Worm (Caenorhabditis elegans) whole organism, late embryonic: Measurements from ENCODE around the gene F09C6.11.

Experiments
- C38D4.7 ChIP-seq: fragments of 200-800 bp; sonication (Bioruptor generic); optimal IDR thresholded peaks from 2 replicates; lab custom pipeline; 2018; ENCODE audit warnings: mild to moderate bottlenecking, missing genetic modification characterization, moderate library complexity, missing compliant biosample characterization
- F13H6.1 ChIP-seq: sonication (generic microtip); optimal IDR thresholded peaks from 2 replicates; lab custom pipeline; 2016; ENCODE audit warnings: missing genetic modification characterization, missing compliant biosample characterization
- K09A11.1 ChIP-seq: sonication (generic microtip); optimal IDR thresholded peaks from 2 replicates; lab custom pipeline; 2017; ENCODE audit warnings: antibody characterized with exemption, mild to moderate bottlenecking, missing genetic modification characterization, missing compliant biosample characterization; ENCODE audit not compliant: insufficient read depth
- T23F11.4 ChIP-seq: fragments of 200-800 bp; sonication (Bioruptor generic); optimal IDR thresholded peaks from 2 replicates; lab custom pipeline; 2018; ENCODE audit warnings: mild to moderate bottlenecking, missing genetic modification characterization, missing compliant biosample characterization
- ahr-1 ChIP-seq: sonication (generic microtip); optimal IDR thresholded peaks from 2 replicates; lab custom pipeline; 2016; ENCODE audit warnings: missing genetic modification characterization, missing compliant biosample characterization
- ama-1 ChIP-seq: fragments of 150-350 bp; optimal IDR thresholded peaks from 2 replicates; lab custom pipeline; 2014
- ceh-18 ChIP-seq: sonication (generic microtip); optimal IDR thresholded peaks from 2 replicates; lab custom pipeline; 2016; ENCODE audit warnings: missing genetic modification characterization, missing compliant biosample characterization
- ceh-2 ChIP-seq: sonication (generic microtip); optimal IDR thresholded peaks from 2 replicates; lab custom pipeline; 2016; ENCODE audit warnings: missing genotype, missing genetic modification characterization, missing compliant biosample characterization
- ceh-30 ChIP-seq: fragments of 150-350 bp; optimal IDR thresholded peaks from 2 replicates; lab custom pipeline; 2014; ENCODE audit warnings: missing biosample characterization, missing genetic modification characterization
- ceh-34 ChIP-seq: sonication (generic microtip); optimal IDR thresholded peaks from 2 replicates; lab custom pipeline; 2016; ENCODE audit warnings: mild to moderate bottlenecking, missing genetic modification characterization, missing compliant biosample characterization
- ceh-6 ChIP-seq: fragments of 200-800 bp; sonication (Bioruptor generic); optimal IDR thresholded peaks from 2 replicates; lab custom pipeline; 2018; ENCODE audit warnings: mild to moderate bottlenecking, missing genetic modification characterization, missing compliant biosample characterization
- che-1 ChIP-seq: sonication (generic microtip); optimal IDR thresholded peaks from 2 replicates; lab custom pipeline; 2016; ENCODE audit warnings: mild to moderate bottlenecking, missing genetic modification characterization, missing compliant biosample characterization
- dve-1 ChIP-seq: sonication (generic microtip); optimal IDR thresholded peaks from 2 replicates; lab custom pipeline; 2017; ENCODE audit warnings: antibody characterized with exemption, mild to moderate bottlenecking, missing genetic modification characterization, missing compliant biosample characterization
- elt-2 ChIP-seq: sonication (generic microtip); optimal IDR thresholded peaks from 2 replicates; lab custom pipeline; 2016; ENCODE audit warnings: missing genetic modification reagents, missing genetic modification characterization, missing compliant biosample characterization
- elt-4 ChIP-seq: sonication (generic microtip); optimal IDR thresholded peaks from 2 replicates; lab custom pipeline; 2016; ENCODE audit warnings: missing genetic modification characterization, missing compliant biosample characterization
- eyg-1 ChIP-seq: sonication (generic microtip); optimal IDR thresholded peaks from 2 replicates; lab custom pipeline; 2016; ENCODE audit warnings: missing genotype, missing genetic modification characterization, missing compliant biosample characterization
- fax-1 ChIP-seq: sonication (generic microtip); optimal IDR thresholded peaks from 2 replicates; lab custom pipeline; 2016; ENCODE audit warnings: missing genotype, missing genetic modification characterization, missing compliant biosample characterization
- fkh-6 ChIP-seq: sonication (generic microtip); optimal IDR thresholded peaks from 2 replicates; lab custom pipeline; 2016; ENCODE audit warnings: missing genetic modification characterization, missing compliant biosample characterization
- hlh-13 ChIP-seq: fragments of 200-800 bp; sonication (Bioruptor generic); optimal IDR thresholded peaks from 2 replicates; lab custom pipeline; 2018; ENCODE audit warnings: mild to moderate bottlenecking, missing genetic modification characterization, missing compliant biosample characterization
- hlh-15 ChIP-seq: sonication (generic microtip); optimal IDR thresholded peaks from 2 replicates; lab custom pipeline; 2016; ENCODE audit warnings: missing genetic modification characterization, missing compliant biosample characterization
- hlh-6 ChIP-seq: sonication (generic microtip); optimal IDR thresholded peaks from 2 replicates; lab custom pipeline; 2016; ENCODE audit warnings: missing genotype, missing genetic modification characterization, missing compliant biosample characterization
- hlh-8 ChIP-seq: sonication (generic microtip); optimal IDR thresholded peaks from 2 replicates; lab custom pipeline; 2016; ENCODE audit warnings: missing genotype, missing genetic modification characterization, missing compliant biosample characterization
- lin-11 ChIP-seq: fragments of 200-800 bp; sonication (Bioruptor generic); optimal IDR thresholded peaks from 2 replicates; lab custom pipeline; 2018; ENCODE audit warnings: mild to moderate bottlenecking, missing genetic modification characterization, missing compliant biosample characterization
- mec-3 ChIP-seq: sonication (generic microtip); optimal IDR thresholded peaks from 2 replicates; lab custom pipeline; 2016; ENCODE audit warnings: borderline replicate concordance, missing genetic modification characterization, missing compliant biosample characterization
- nhr-11 ChIP-seq: fragments of 150-350 bp; optimal IDR thresholded peaks from 2 replicates; lab custom pipeline; 2014; ENCODE audit warnings: missing biosample characterization, missing genetic modification characterization
- nhr-232 ChIP-seq: sonication (generic microtip); optimal IDR thresholded peaks from 2 replicates; lab custom pipeline; 2016; ENCODE audit warnings: missing genetic modification characterization, missing compliant biosample characterization
- npax-4 ChIP-seq: sonication (generic microtip); optimal IDR thresholded peaks from 2 replicates; lab custom pipeline; 2016; ENCODE audit warnings: missing genetic modification characterization, missing compliant biosample characterization
- pag-3 ChIP-seq: sonication (generic microtip); optimal IDR thresholded peaks from 2 replicates; lab custom pipeline; 2016; ENCODE audit warnings: missing compliant biosample characterization, missing genetic modification characterization, borderline replicate concordance
- pat-9 ChIP-seq: fragments of 200-800 bp; sonication (Bioruptor generic); optimal IDR thresholded peaks from 2 replicates; lab custom pipeline; 2018; ENCODE audit warnings: mild to moderate bottlenecking, missing genetic modification characterization, moderate library complexity, missing compliant biosample characterization
- pax-1 ChIP-seq: fragments of 150-350 bp; optimal IDR thresholded peaks from 2 replicates; lab custom pipeline; 2014; ENCODE audit warnings: missing biosample characterization, missing genetic modification characterization
- pha-2 ChIP-seq: sonication (generic microtip); optimal IDR thresholded peaks from 2 replicates; lab custom pipeline; 2017; ENCODE audit warnings: mild to moderate bottlenecking, missing genetic modification characterization, missing compliant biosample characterization
- pqm-1 ChIP-seq: sonication (generic microtip); optimal IDR thresholded peaks from 2 replicates; lab custom pipeline; 2016; ENCODE audit warnings: missing genetic modification characterization, missing compliant biosample characterization
- ref-2 ChIP-seq: sonication (generic microtip); optimal IDR thresholded peaks from 2 replicates; lab custom pipeline; 2016; ENCODE audit warnings: missing genetic modification characterization, missing compliant biosample characterization
- rnt-1 ChIP-seq: sonication (generic microtip); optimal IDR thresholded peaks from 2 replicates; lab custom pipeline; 2016; ENCODE audit warnings: missing genetic modification characterization, missing compliant biosample characterization
- sox-2 ChIP-seq: fragments of 200-800 bp; sonication (Bioruptor generic); IDR thresholded peaks from 2 replicates; pipeline ENCODE4 v1.3.6; 2022; ENCODE audit warnings: missing genetic modification reagents, missing genetic modification characterization, missing compliant biosample characterization
- syd-9 ChIP-seq: sonication (generic microtip); optimal IDR thresholded peaks from 2 replicates; lab custom pipeline; 2016; ENCODE audit warnings: mild to moderate bottlenecking, missing genetic modification characterization, moderate library complexity, missing compliant biosample characterization
- tbx-7 ChIP-seq: sonication (generic microtip); optimal IDR thresholded peaks from 2 replicates; lab custom pipeline; 2016; ENCODE audit warnings: missing genotype, missing genetic modification characterization, missing compliant biosample characterization
- unc-42 ChIP-seq: sonication (generic microtip); optimal IDR thresholded peaks from 2 replicates; lab custom pipeline; 2016; ENCODE audit warnings: missing genotype, missing genetic modification characterization, missing compliant biosample characterization
- zip-5 ChIP-seq: sonication (generic microtip); optimal IDR thresholded peaks from 2 replicates; lab custom pipeline; 2016; ENCODE audit warnings: missing genetic modification characterization, missing compliant biosample characterization

F09C6.11 gene

DNA sequence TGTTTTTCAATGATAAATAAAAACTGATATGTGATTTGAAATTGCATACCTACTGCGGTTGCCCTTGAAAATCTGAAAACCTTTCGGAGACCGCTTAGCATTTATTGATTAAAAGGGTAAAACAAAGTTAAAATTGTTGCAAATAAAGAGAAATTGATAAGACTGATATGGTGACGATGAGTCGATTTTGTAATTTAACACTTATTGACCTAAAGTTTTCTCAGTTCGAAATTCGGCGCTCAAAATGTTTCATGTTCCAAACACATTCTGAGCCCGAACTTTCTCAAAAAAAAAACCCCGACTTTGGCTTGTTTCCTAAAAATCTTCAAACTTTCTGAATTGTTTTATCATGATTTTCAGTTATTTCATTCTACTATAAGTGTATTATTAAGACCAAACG, 41.1 kb downstream of the F09C6.11 start, which contains the start of gene clec-40:
Gene clec-40, minus strand, starts transcription at position 101 of the 400 bp plus-strand sequence.
- TF ChIP-seq ahr-1 (tag; lab: Kevin White, UChicago) = no peak
- TF ChIP-seq hlh-15 (tag; lab: Kevin White, UChicago) = no peak
- no peak for TF ChIP-seq unc-42 (tag; lab: Kevin White, UChicago)

DNA sequence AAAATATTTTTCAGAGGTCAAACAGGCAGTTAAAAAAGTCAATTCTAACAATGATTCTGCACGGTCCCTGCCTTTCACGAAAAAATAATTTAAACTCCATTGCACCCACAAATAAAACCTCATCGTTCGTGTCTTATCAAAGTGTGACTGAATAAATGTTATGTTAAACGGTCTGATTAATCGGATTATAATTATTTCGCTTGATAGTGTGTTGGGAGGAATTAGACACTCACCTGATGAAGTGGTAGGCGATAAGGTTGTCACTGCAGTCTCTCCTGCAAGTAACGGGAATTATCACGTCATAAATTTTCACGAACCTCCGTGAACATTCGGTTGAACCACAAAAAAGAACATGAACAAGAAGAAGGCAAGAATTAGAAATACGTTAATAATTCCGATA, 41.8 kb downstream of the F09C6.11 start:
- TF ChIP-seq pax-1 (tag; lab: Kevin White, UChicago) = no peak
- TF ChIP-seq npax-4 (tag; lab: Kevin White, UChicago) = no peak
- no peak for TF ChIP-seq pha-2 (tag; lab: Kevin White, UChicago)
- TF ChIP-seq, all 69 proteins: peak for 0

DNA sequence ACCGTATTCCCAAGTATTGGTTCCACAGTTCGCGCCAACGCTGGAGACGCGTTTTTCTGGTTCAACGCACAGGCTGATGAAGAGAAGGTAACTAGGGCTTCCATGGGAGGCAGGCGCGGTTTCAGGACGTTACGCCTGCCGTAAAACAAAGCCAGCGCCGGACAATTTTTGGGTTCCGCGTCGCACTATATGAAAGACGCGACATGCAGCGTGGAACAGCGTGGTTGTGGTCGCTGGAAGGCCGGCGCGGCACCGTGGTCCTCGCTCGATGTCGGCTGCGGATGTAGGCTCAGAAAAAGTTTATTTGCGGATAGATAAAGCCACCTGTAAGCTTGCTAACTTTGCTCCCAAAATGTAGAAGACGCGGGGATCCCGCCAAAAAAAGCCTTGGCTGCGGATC, 43.7 kb downstream of the F09C6.11 start:
- no peak for TF ChIP-seq hlh-13
- TF ChIP-seq nhr-11 (tag; lab: Kevin White, UChicago) = no peak
- TF ChIP-seq che-1 = no peak

DNA sequence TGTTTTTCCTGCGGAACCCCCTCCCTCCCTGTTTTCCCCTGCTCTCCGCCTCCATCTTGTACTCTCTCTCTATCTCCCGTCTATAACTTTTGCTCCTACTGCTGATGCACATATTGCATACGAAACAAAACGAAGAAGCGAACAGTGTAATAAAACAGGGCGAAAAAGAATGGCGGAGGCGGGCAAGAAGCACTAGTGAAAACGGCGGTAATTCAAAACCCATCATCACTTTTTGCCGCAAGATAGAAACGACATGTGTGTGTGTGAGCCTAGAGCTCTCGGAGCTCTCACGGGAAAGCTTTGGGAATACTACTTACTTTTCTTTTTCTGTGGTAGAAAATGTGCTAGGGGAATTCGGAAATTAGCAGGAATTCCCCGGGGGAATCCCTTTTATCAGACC, 46.0 kb downstream of the F09C6.11 start:
- TF ChIP-seq ceh-18 (peak; percentile 7), lin-11 (tag; lab: Kevin White, UChicago) (no peak), mec-3 (tag; lab: Kevin White, UChicago) (no peak), ceh-34 (peak; percentile 56), pat-9 (tag; lab: Kevin White, UChicago) (no peak), pqm-1 (tag; lab: Kevin White, UChicago) (no peak), C38D4.7 (GFP tag; lab: Kevin White, UChicago) (no peak), syd-9 (tag; lab: Kevin White, UChicago) (no peak), fkh-6 (tag; lab: Kevin White, UChicago) (no peak)
- TF ChIP-seq, all 69 proteins: peak for 2

DNA sequence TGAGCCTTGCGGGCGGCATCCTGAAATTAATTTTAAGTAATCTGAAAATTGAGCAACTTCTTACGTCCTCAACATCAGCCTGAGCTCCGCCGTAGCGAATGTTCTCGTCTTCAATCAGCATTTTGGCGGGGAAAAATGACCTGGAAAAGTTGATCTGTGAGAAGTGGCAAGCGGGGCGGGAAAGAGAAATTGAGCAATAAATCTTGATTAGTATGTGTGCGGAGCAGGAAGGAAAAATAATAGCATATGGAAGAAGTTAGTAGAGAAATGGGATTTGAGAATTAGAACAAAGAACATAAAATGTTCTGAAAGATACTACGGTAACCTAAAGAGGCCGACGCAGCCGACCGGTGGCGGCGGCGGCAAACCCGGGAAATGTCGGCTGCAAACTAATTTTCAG, 47.1 kb downstream of the F09C6.11 start, which contains the start of gene tni-3:
Gene tni-3, minus strand, starts transcription at position 140 of the 400 bp plus-strand sequence.
- TF ChIP-seq hlh-6 (tag; lab: Kevin White, UChicago) = no peak
- no peak for TF ChIP-seq nhr-232 (tag; lab: Kevin White, UChicago)
- TF ChIP-seq dve-1 (tag; lab: Kevin White, UChicago) = no peak
- no peak for TF ChIP-seq syd-9 (tag; lab: Kevin White, UChicago)
- TF ChIP-seq ceh-34 = no peak
- TF ChIP-seq che-1 = no peak
- no peak for TF ChIP-seq hlh-8 (tag; lab: Kevin White, UChicago)
- TF ChIP-seq hlh-13 = no peak
- TF ChIP-seq ceh-6 (GFP tag; lab: Kevin White, UChicago) = no peak
- TF ChIP-seq T23F11.4 = no peak
- TF ChIP-seq mec-3 (tag; lab: Kevin White, UChicago) = no peak
- no peak for TF ChIP-seq sox-2 (GFP tag; lab: Robert Waterston, UW)
- no peak for TF ChIP-seq ama-1
- TF ChIP-seq unc-42 (tag; lab: Kevin White, UChicago) = no peak
- no peak for TF ChIP-seq eyg-1
- TF ChIP-seq tbx-7 (tag; lab: Kevin White, UChicago) = no peak
- TF ChIP-seq F13H6.1 (tag; lab: Kevin White, UChicago) = no peak
- no peak for TF ChIP-seq zip-5 (tag; lab: Kevin White, UChicago)
- no peak for TF ChIP-seq rnt-1 (tag; lab: Kevin White, UChicago)

DNA sequence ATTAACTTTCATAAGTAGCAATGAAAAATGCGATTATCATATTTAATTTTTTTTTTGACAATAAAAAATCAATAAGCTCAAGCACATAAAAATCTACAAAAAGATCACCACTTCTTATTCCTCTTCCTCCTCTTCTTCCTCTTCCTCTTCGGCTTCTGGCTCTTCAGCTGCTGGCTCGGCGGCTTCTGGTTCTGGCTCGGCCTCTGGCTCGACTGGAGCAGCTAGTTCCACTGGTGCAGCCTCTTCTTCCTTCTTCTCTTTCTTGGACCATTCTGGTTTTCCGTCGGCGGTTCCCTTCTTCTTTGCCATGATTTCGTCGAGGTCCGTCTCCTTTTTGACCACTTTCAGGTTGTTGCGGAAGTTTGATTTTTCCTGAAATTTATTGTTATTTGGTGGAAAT, 48.4 kb downstream of the F09C6.11 start:
- no peak for TF ChIP-seq nhr-232 (tag; lab: Kevin White, UChicago)

DNA sequence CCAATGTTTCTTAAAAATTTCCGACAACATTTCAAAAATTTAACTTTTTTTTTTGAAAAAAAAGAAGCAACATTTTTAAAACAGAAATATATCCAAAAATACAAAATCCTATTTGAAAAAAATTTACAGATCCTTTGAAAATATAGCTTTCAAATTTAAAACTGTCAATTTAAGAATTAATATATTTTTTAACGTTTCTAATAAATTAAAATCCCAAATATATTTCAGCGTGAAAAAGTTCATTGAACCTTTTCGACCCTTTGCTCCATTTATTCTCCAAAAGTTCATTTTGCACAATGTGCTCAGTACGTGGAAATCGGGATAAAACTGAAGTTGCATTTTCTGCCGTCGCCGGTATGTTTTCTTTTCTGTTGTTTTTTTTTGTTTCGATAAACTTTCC, 49.2 kb downstream of the F09C6.11 start, which contains the start of gene phy-3:
Gene phy-3, plus strand, starts transcription at position 301 of the 400 bp plus-strand sequence.
- TF ChIP-seq ceh-2 = no peak
- TF ChIP-seq tbx-7 (tag; lab: Kevin White, UChicago) = no peak
- no peak for TF ChIP-seq elt-2 (tag; lab: Kevin White, UChicago)
- TF ChIP-seq elt-4 = no peak
- no peak for TF ChIP-seq pqm-1 (tag; lab: Kevin White, UChicago)
- TF ChIP-seq hlh-15 (tag; lab: Kevin White, UChicago) = no peak
- no peak for TF ChIP-seq K09A11.1 (tag; lab: Kevin White, UChicago)
- TF ChIP-seq T23F11.4 = no peak
- TF ChIP-seq eyg-1 = no peak
- no peak for TF ChIP-seq rnt-1 (tag; lab: Kevin White, UChicago)
- no peak for TF ChIP-seq hlh-13
- TF ChIP-seq ceh-30 (tag; lab: Kevin White, UChicago) = no peak
- TF ChIP-seq pag-3 (tag; lab: Kevin White, UChicago) = no peak
- TF ChIP-seq zip-5 (tag; lab: Kevin White, UChicago) = no peak
- TF ChIP-seq ref-2 (tag; lab: Kevin White, UChicago) = no peak
- TF ChIP-seq C38D4.7 (GFP tag; lab: Kevin White, UChicago) = no peak
- TF ChIP-seq fax-1 (tag; lab: Kevin White, UChicago) = no peak
- TF ChIP-seq, all 69 proteins: peak for 0
